Fruit fly (Drosophila melanogaster) whole organism: ENCODE data around the gene Nedd4.
A peak's percentile ranks its signal among the peaks of the same experiment; 100 is the strongest.

Source experiments
- CG8478 ChIP-seq: fragments of >200 bp; optimal IDR thresholded peaks from 2 replicates; lab custom pipeline; 2018; ENCODE audit warnings: inconsistent platforms
- Dll ChIP-seq: fragments of >200 bp; optimal IDR thresholded peaks from 2 replicates; lab custom pipeline; 2017
- EcR ChIP-seq, 2 experiments: fragments of >200 bp; optimal IDR thresholded peaks; 2 replicates each; lab custom pipeline; 2017; ENCODE audit warnings: missing biosample characterization in 2 of 2, missing genetic modification characterization in 2 of 2, missing genetic modification reagents in 2 of 2
- pan ChIP-seq: fragments of >200 bp; optimal IDR thresholded peaks from 2 replicates; lab custom pipeline; 2017
- psq ChIP-seq: fragments of >200 bp; optimal IDR thresholded peaks from 2 replicates; lab custom pipeline; 2017
- usp ChIP-seq: fragments of >200 bp; optimal IDR thresholded peaks from 2 replicates; lab custom pipeline; 2017; ENCODE audit warnings: missing biosample characterization, missing genetic modification characterization, mixed read lengths

The Nedd4 gene

dm6 chr3L:17496012-17496411 lies 33.9 kb upstream of the Nedd4 start:
- no peak for TF ChIP-seq usp (GFP tag; lab: Kevin White, UChicago)
- TF ChIP-seq CG8478 (lab: Kevin White, UChicago): no peak
- no peak for TF ChIP-seq Dll (lab: Kevin White, UChicago)
- TF ChIP-seq EcR (GFP tag; optimal IDR thresholded peaks at IDR 0.05; lab: Kevin White, UChicago): no peak
- TF ChIP-seq psq: no peak
- TF ChIP-seq pan (lab: Kevin White, UChicago): no peak

dm6 chr3L:17496871-17497492 lies 32.9 kb upstream of the Nedd4 start:
- TF ChIP-seq Dll (lab: Kevin White, UChicago) (no peak), EcR (GFP tag; optimal IDR thresholded peaks at IDR 0.05; lab: Kevin White, UChicago) (no peak), usp (GFP tag; lab: Kevin White, UChicago) (no peak), pan (lab: Kevin White, UChicago) (no peak), psq (no peak), CG8478 (lab: Kevin White, UChicago) (no peak)

- TF ChIP-seq EcR (GFP tag; optimal IDR thresholded peaks at IDR 0.05; lab: Kevin White, UChicago) (no peak), CG8478 (lab: Kevin White, UChicago) (no peak)
Measured at dm6 chr3L:17497969-17498368, 31.9 kb upstream of the Nedd4 start.

dm6 chr3L:17498952-17499710 lies 30.8 kb upstream of the Nedd4 start:
- TF ChIP-seq EcR (GFP tag; optimal IDR thresholded peaks at IDR 0.05; lab: Kevin White, UChicago) (peak in 1 of 2 experiments; percentile 88), psq (no peak)

- peak in 1 of 2 experiments; percentile 87 for TF ChIP-seq EcR (GFP tag; optimal IDR thresholded peaks at IDR 0.05; lab: Kevin White, UChicago)
- TF ChIP-seq pan (lab: Kevin White, UChicago): no peak
Measured at dm6 chr3L:17500315-17500985, 29.4 kb upstream of the Nedd4 start.

dm6 chr3L:17502235-17502634 lies 27.6 kb upstream of the Nedd4 start:
- TF ChIP-seq EcR (GFP tag; optimal IDR thresholded peaks at IDR 0.05; lab: Kevin White, UChicago): no peak

dm6 chr3L:17504538-17504937 lies 25.3 kb upstream of the Nedd4 start:
- TF ChIP-seq psq (no peak), Dll (lab: Kevin White, UChicago) (no peak), usp (GFP tag; lab: Kevin White, UChicago) (no peak), CG8478 (lab: Kevin White, UChicago) (no peak), EcR (GFP tag; optimal IDR thresholded peaks at IDR 0.05; lab: Kevin White, UChicago) (no peak), pan (lab: Kevin White, UChicago) (no peak)

- TF ChIP-seq psq: no peak
- no peak for TF ChIP-seq usp (GFP tag; lab: Kevin White, UChicago)
- TF ChIP-seq CG8478 (lab: Kevin White, UChicago): no peak
- no peak for TF ChIP-seq pan (lab: Kevin White, UChicago)
- TF ChIP-seq Dll (lab: Kevin White, UChicago): no peak
- TF ChIP-seq EcR (GFP tag; optimal IDR thresholded peaks at IDR 0.05; lab: Kevin White, UChicago): no peak
Measured at dm6 chr3L:17506005-17506760, 23.7 kb upstream of the Nedd4 start.

- TF ChIP-seq usp (GFP tag; lab: Kevin White, UChicago) (no peak), psq (no peak), CG8478 (lab: Kevin White, UChicago) (no peak), EcR (GFP tag; optimal IDR thresholded peaks at IDR 0.05; lab: Kevin White, UChicago) (no peak), Dll (lab: Kevin White, UChicago) (no peak), pan (lab: Kevin White, UChicago) (no peak)
Measured at dm6 chr3L:17506830-17507229, 23.1 kb upstream of the Nedd4 start.

- TF ChIP-seq psq: no peak
- no peak for TF ChIP-seq CG8478 (lab: Kevin White, UChicago)
- TF ChIP-seq pan (lab: Kevin White, UChicago): no peak
- no peak for TF ChIP-seq Dll (lab: Kevin White, UChicago)
- TF ChIP-seq usp (GFP tag; lab: Kevin White, UChicago): no peak
- no peak for TF ChIP-seq EcR (GFP tag; optimal IDR thresholded peaks at IDR 0.05; lab: Kevin White, UChicago)
Measured at dm6 chr3L:17513492-17513891, 16.4 kb upstream of the Nedd4 start.

dm6 chr3L:17513893-17514616 lies 15.8 kb upstream of the Nedd4 start, which contains the start of the genes U4-U6-60K and CG7564:
U4-U6-60K (minus strand) TSS chr3L:17513912.
CG7564 (plus strand) TSS chr3L:17514298.
- TF ChIP-seq EcR (GFP tag; optimal IDR thresholded peaks at IDR 0.05; lab: Kevin White, UChicago) (no peak), psq (no peak), CG8478 (lab: Kevin White, UChicago) (no peak), usp (GFP tag; lab: Kevin White, UChicago) (no peak), pan (lab: Kevin White, UChicago) (no peak), Dll (lab: Kevin White, UChicago) (no peak)
